Worm (Caenorhabditis elegans): Measurements from ENCODE around the gene M6.11.

The M6.11 gene

DNA sequence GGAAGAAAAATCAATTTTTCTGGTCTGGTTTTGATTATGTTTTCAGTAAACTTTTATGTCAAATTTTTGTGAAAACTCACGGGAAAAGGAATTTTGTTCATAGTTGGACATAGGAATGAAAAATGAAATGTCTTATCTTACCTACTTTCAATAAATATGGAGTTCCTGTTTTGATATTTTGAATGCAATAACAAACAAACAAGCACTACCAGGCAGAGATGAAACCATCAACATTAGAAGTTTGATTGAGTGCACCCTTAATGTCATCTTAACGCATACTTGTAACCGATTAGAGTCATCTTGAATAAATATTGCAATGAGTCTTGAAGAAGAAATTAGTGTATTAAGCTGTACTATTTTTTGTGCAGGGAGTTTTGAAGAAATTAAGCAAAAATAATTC lies at the start of gene M6.11:
Gene M6.11, minus strand, starts transcription at position 101 of the 400 bp plus-strand sequence.
- TF ChIP-seq ztf-4 (tag; optimal IDR thresholded peaks at IDR 0.05) (no peak), rnt-1 (tag; optimal IDR thresholded peaks at IDR 0.05) (no peak), sup-37 (GFP tag; optimal IDR thresholded peaks at IDR 0.05) (no peak), swsn-7 (tag; optimal IDR thresholded peaks at IDR 0.05) (no peak), lin-14 (GFP tag; optimal IDR thresholded peaks at IDR 0.05) (no peak), lin-39 (tag; optimal IDR thresholded peaks at IDR 0.05) (no peak), zip-4 (GFP tag; optimal IDR thresholded peaks at IDR 0.05) (no peak), mab-9 (GFP tag; IDR thresholded peaks at IDR 0.05) (no peak), snu-23 (GFP tag; optimal IDR thresholded peaks at IDR 0.05) (no peak), fkh-10 (GFP tag; optimal IDR thresholded peaks at IDR 0.05) (no peak), tlp-1 (tag; optimal IDR thresholded peaks at IDR 0.05) (no peak), ceh-88 (GFP tag; IDR thresholded peaks at IDR 0.05) (no peak), hlh-17 (GFP tag; optimal IDR thresholded peaks at IDR 0.05; ENCODE audit: borderline replicate concordance) (no peak), lin-13 (GFP tag; optimal IDR thresholded peaks at IDR 0.05) (no peak), ets-5 (GFP tag; IDR thresholded peaks at IDR 0.05) (no peak), skn-1 (tag; optimal IDR thresholded peaks at IDR 0.05) (no peak)

ce11 chrX:688602-689001 lies 47.3 kb upstream of the M6.11 start:
- TF ChIP-seq snu-23 (GFP tag; optimal IDR thresholded peaks at IDR 0.05) (no peak), elt-3 (tag; optimal IDR thresholded peaks at IDR 0.05) (no peak), unc-30 (tag; optimal IDR thresholded peaks at IDR 0.05) (no peak), nhr-47 (tag; optimal IDR thresholded peaks at IDR 0.05) (no peak), C16A3.4 (tag; optimal IDR thresholded peaks at IDR 0.05) (no peak), efl-1 (optimal IDR thresholded peaks at IDR 0.05) (no peak), efl-1 (GFP tag; optimal IDR thresholded peaks at IDR 0.05 in 1 of 2) (no peak), tbx-2 (tag; optimal IDR thresholded peaks at IDR 0.05) (peak; percentile 8), lin-14 (GFP tag; optimal IDR thresholded peaks at IDR 0.05) (peak; percentile 54), fkh-4 (tag; optimal IDR thresholded peaks at IDR 0.05; ENCODE audit: borderline replicate concordance) (no peak), F16B12.6 (tag; optimal IDR thresholded peaks at IDR 0.05) (no peak), blmp-1 (tag; optimal IDR thresholded peaks at IDR 0.05) (no peak), ceh-63 (GFP tag; optimal IDR thresholded peaks at IDR 0.05) (peak; percentile 54)

DNA sequence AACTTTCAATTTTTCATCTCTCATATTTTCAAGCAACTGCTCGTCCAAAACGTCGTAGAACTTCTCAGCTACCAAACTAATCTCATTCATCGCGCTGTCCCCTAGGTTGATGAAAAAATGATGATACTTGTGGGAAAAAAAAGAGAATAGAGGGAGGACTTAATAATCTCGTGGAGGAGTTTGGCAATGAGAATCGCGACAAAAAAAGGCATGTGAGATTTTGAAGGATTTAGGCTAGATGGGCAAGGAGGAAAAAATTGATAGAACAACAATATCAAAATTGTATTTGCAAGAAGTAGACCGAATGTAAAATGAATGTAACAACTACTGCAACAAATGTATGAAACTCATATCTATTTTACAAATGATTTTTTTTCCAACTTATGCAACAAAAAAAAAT lies 41.4 kb upstream of the M6.11 start, which contains the start of gene Y9C12A.1:
Gene Y9C12A.1, minus strand, starts transcription at position 101 of the 400 bp plus-strand sequence.
- no peak for TF ChIP-seq zag-1 (tag; optimal IDR thresholded peaks at IDR 0.05)
- no peak for TF ChIP-seq nhr-28 (tag; optimal IDR thresholded peaks at IDR 0.05)
- TF ChIP-seq ceh-90 (tag; optimal IDR thresholded peaks at IDR 0.05) = no peak

DNA sequence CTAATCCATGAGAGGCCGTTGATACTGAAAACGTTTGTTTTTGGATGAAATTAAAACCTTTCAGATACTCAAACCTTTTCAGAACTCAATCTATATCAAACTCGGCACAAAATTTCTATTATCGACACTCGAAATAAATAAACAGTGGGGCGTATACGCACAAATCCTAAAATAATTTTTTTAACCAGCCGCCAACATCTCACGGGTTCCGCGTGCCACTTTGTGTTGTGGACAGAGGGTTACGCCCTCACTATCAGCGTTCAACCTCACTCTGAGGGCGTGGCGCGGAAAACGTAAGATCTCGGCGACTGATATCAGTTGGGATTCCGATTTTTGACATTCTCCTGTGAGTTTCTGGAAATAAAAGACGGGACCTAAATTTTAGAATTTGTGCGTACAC lies 40.1 kb upstream of the M6.11 start:
- peak; percentile 59 for TF ChIP-seq snpc-4 (tag; optimal IDR thresholded peaks at IDR 0.05)
- no peak for TF ChIP-seq nhr-19 (GFP tag; conservative IDR thresholded peaks at IDR 0.05)
- no peak for TF ChIP-seq efl-1 (optimal IDR thresholded peaks at IDR 0.05)
- TF ChIP-seq efl-1 (GFP tag; optimal IDR thresholded peaks at IDR 0.05 in 1 of 2) = peak in 1 of 2 experiments; percentile 21

ce11 chrX:680920-681319 lies 39.6 kb upstream of the M6.11 start, which contains the start of gene T19D7.7:
TSS of gene T19D7.7 (minus strand) at chrX:681020.
- TF ChIP-seq fkh-10 (GFP tag; optimal IDR thresholded peaks at IDR 0.05) = no peak
- no peak for TF ChIP-seq sox-4 (tag; optimal IDR thresholded peaks at IDR 0.05)
- no peak for TF ChIP-seq tbx-2 (tag; optimal IDR thresholded peaks at IDR 0.05)
- no peak for TF ChIP-seq grh-1 (GFP tag; IDR thresholded peaks at IDR 0.05)
- TF ChIP-seq lsy-2 (tag; optimal IDR thresholded peaks at IDR 0.05) = no peak
- TF ChIP-seq lin-39 (tag; optimal IDR thresholded peaks at IDR 0.05) = no peak
- no peak for TF ChIP-seq snpc-4 (tag; optimal IDR thresholded peaks at IDR 0.05)
- no peak for TF ChIP-seq mep-1 (tag; optimal IDR thresholded peaks at IDR 0.05)
- no peak for TF ChIP-seq snu-23 (GFP tag; optimal IDR thresholded peaks at IDR 0.05)
- no peak for TF ChIP-seq unc-130 (tag; optimal IDR thresholded peaks at IDR 0.05)
- no peak for TF ChIP-seq mef-2 (tag; optimal IDR thresholded peaks at IDR 0.05)
- TF ChIP-seq lir-3 (tag; optimal IDR thresholded peaks at IDR 0.05; ENCODE audit: poor library complexity) = no peak
- TF ChIP-seq egl-27 (tag; optimal IDR thresholded peaks at IDR 0.05) = no peak
- TF ChIP-seq fos-1 (tag; optimal IDR thresholded peaks at IDR 0.05) = no peak
- TF ChIP-seq unc-86 (tag; optimal IDR thresholded peaks at IDR 0.05) = no peak
- no peak for TF ChIP-seq ceh-63 (GFP tag; optimal IDR thresholded peaks at IDR 0.05)
- TF ChIP-seq mab-9 (GFP tag; IDR thresholded peaks at IDR 0.05) = no peak
- TF ChIP-seq mdl-1 (tag; optimal IDR thresholded peaks at IDR 0.05) = no peak
- TF ChIP-seq lin-35 (GFP tag; optimal IDR thresholded peaks at IDR 0.05) = no peak
- no peak for TF ChIP-seq aly-2 (tag; optimal IDR thresholded peaks at IDR 0.05)

Measured in whole organism, L1 larva.